Worm (Caenorhabditis elegans): ENCODE results near the gene F49E10.2.

The F49E10.2 gene

DNA sequence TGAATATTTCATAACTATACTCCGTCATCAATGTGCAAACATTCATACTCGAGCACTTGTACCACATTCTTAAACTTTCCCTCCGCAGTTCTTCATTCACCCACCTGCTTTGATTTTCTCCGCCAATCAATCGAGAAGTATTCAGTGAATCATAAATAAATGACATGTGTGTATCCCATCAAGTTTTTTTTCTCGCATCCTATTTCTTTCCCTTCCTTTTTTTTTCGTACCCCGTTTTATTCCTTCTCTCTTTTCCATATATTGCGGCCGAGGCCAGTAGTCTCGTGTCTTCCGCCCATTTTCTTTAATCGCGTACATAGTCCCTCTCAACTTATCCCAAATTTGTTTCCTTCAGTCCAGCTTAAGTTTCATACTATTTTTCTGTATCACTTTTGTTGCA is 41.5 kb upstream of the F49E10.2 start, which contains the start of gene atat-2 (continued):
- TF ChIP-seq F44E2.7 (GFP tag; IDR thresholded peaks at IDR 0.05) (no peak), gei-8 (GFP tag; optimal IDR thresholded peaks at IDR 0.05) (no peak), lim-7 (GFP tag; IDR thresholded peaks at IDR 0.05) (no peak), F49E8.2 (tag; optimal IDR thresholded peaks at IDR 0.05; ENCODE audit: borderline replicate concordance) (no peak)

ce11 chrX:5850472-5850871 is 39.7 kb upstream of the F49E10.2 start:
- no peak for TF ChIP-seq mxl-2 (GFP tag; conservative IDR thresholded peaks at IDR 0.05)
- TF ChIP-seq daf-12 (tag; optimal IDR thresholded peaks at IDR 0.05) = no peak
- no peak for TF ChIP-seq egl-43 (GFP tag; IDR thresholded peaks at IDR 0.05)

DNA sequence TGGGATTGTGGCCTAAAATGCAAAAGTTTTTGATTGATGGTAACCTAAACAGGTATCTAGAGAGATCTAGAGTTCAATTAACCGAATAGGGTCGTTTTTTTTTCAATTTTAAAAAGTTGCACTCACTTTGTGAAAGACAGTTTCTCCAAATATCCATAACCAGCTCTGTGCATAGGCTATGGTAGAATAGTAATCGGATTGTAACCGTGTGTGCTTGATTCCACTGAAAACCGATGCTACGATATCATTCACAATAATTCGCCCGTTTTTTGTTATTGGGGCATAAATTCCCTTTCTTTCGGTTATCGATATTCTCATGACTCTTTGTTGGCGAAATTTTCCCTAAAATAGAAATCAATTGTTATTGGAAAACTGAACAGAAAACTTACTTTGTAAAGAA is 38.1 kb upstream of the F49E10.2 start:
- TF ChIP-seq daf-8 (GFP tag; IDR thresholded peaks at IDR 0.05) (no peak), daf-16 (GFP tag; optimal IDR thresholded peaks at IDR 0.05) (no peak), daf-16 (tag; optimal IDR thresholded peaks at IDR 0.05) (no peak), unc-62 (GFP tag; optimal IDR thresholded peaks at IDR 0.05 in 1 of 2) (peak in 1 of 2 experiments; percentile 94), unc-62 (tag; optimal IDR thresholded peaks at IDR 0.05) (no peak), nhr-77 (tag; optimal IDR thresholded peaks at IDR 0.05) (no peak), zip-2 (tag; optimal IDR thresholded peaks at IDR 0.05) (no peak), F26F4.8 (GFP tag; conservative IDR thresholded peaks at IDR 0.05) (no peak), unc-130 (GFP tag; optimal IDR thresholded peaks at IDR 0.05) (no peak), duxl-1 (tag; optimal IDR thresholded peaks at IDR 0.05; ENCODE audit: poor library complexity) (peak; percentile 53)

DNA sequence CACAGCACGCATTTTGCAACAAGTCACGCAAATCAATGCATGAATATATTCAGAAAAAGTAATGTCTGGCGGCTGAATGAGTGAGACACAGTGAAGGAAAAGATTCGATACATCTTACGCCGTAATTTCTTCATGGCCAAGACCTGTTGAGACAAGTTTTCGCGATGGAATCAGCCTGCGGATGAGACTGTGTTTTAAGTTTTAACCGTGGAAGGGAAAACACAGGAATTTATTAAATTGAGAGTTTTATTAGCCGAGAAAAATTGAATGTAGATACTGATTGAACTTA is 36.1 kb upstream of the F49E10.2 start, which contains the start of gene hog-1:
Gene hog-1, minus strand, starts transcription at position 101 of the 289 bp plus-strand sequence.
- TF ChIP-seq vab-7 (GFP tag; IDR thresholded peaks at IDR 0.05) = no peak
- TF ChIP-seq set-16 (GFP tag; IDR thresholded peaks at IDR 0.05) = no peak
- TF ChIP-seq mxl-2 (GFP tag; conservative IDR thresholded peaks at IDR 0.05) = no peak
- TF ChIP-seq Y75B8A.6 (GFP tag; IDR thresholded peaks at IDR 0.05) = no peak
- no peak for TF ChIP-seq daf-16 (GFP tag; optimal IDR thresholded peaks at IDR 0.05)
- TF ChIP-seq daf-16 (tag; optimal IDR thresholded peaks at IDR 0.05) = no peak
- no peak for TF ChIP-seq ceh-44 (GFP tag; IDR thresholded peaks at IDR 0.05)
- no peak for TF ChIP-seq jun-1 (tag; optimal IDR thresholded peaks at IDR 0.05)

ce11 chrX:5854452-5855234 is 35.5 kb upstream of the F49E10.2 start:
- TF ChIP-seq fos-1 (tag; optimal IDR thresholded peaks at IDR 0.05) = no peak
- TF ChIP-seq pqm-1 (tag; optimal IDR thresholded peaks at IDR 0.05) = no peak
- TF ChIP-seq ztf-7 (tag; optimal IDR thresholded peaks at IDR 0.05) = no peak
- TF ChIP-seq snpc-4 (tag; optimal IDR thresholded peaks at IDR 0.05) = no peak
- peak in 1 of 2 experiments; percentile 57 for TF ChIP-seq unc-62 (GFP tag; optimal IDR thresholded peaks at IDR 0.05 in 1 of 2)
- TF ChIP-seq unc-62 (tag; optimal IDR thresholded peaks at IDR 0.05) = no peak
- TF ChIP-seq zfp-3 (GFP tag; conservative IDR thresholded peaks at IDR 0.05) = no peak
- TF ChIP-seq hlh-30 (tag; optimal IDR thresholded peaks at IDR 0.05; ENCODE audit: insufficient read depth) = no peak
- peak; percentile 4 for TF ChIP-seq mxl-3 (GFP tag; optimal IDR thresholded peaks at IDR 0.05)

- no peak for TF ChIP-seq dmd-6 (GFP tag; IDR thresholded peaks at IDR 0.05)
- peak; percentile 51 for TF ChIP-seq fkh-10 (GFP tag; optimal IDR thresholded peaks at IDR 0.05)
Observed at ce11 chrX:5859161-5859560, 31.0 kb upstream of the F49E10.2 start.
